Worm (Caenorhabditis elegans): ENCODE measurements around the gene gspd-1.

DNA sequence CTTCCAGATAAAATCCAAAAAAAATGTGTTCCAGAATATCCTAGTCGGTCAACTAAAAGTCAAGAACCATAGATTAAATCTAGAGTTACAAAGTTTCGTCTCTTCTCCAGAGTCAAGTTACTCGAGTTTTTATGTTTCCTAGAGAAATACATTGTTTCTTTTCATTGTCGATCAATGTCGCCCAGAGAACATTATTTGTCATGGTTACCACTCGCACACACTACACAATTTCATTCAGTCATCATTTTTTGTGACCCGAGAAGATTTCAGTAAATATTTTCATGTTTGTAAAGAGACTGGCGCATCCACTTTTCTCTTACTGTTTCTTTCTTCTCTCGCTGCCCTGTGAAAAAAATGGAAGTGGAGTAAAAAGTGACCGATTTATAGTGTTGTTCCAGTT is 579 bp upstream of the gspd-1 start:
- TF ChIP-seq mdl-1 (tag; optimal IDR thresholded peaks at IDR 0.05) (no peak), aha-1 (tag; optimal IDR thresholded peaks at IDR 0.05) (no peak), unc-62 (GFP tag; optimal IDR thresholded peaks at IDR 0.05) (no peak), snpc-4 (tag; optimal IDR thresholded peaks at IDR 0.05) (no peak), nhr-76 (tag; optimal IDR thresholded peaks at IDR 0.05) (no peak), rnt-1 (tag; optimal IDR thresholded peaks at IDR 0.05) (no peak)
